Worm (Caenorhabditis elegans): Measurements from ENCODE around the gene F35G2.5.

- no peak for TF ChIP-seq nhr-90 (tag; optimal IDR thresholded peaks at IDR 0.05)
- no peak for TF ChIP-seq madf-8 (GFP tag; conservative IDR thresholded peaks at IDR 0.05)
- no peak for TF ChIP-seq snpc-3.4 (tag; optimal IDR thresholded peaks at IDR 0.05)
- no peak for TF ChIP-seq unc-62 (GFP tag; optimal IDR thresholded peaks at IDR 0.05)
- TF ChIP-seq sea-2 (GFP tag; IDR thresholded peaks at IDR 0.05), result no peak
- no peak for TF ChIP-seq Y95B8A.8 (GFP tag; IDR thresholded peaks at IDR 0.05)
- TF ChIP-seq dpl-1 (GFP tag; optimal IDR thresholded peaks at IDR 0.05), result no peak
- TF ChIP-seq F49E8.2 (tag; optimal IDR thresholded peaks at IDR 0.05; ENCODE audit: insufficient read depth), result no peak
These were observed 18.6 kb upstream of the F35G2.5 start for ce11 chrIV:12200812-12201211.

Data from whole organism, young adult.